Worm (Caenorhabditis elegans) whole organism, late embryonic: ENCODE results near the gene srj-25.

Experiments
- C08G9.2 ChIP-seq: sonication (generic microtip); optimal IDR thresholded peaks from 2 replicates; lab custom pipeline; 2016; ENCODE audit warnings: mild to moderate bottlenecking, missing genetic modification characterization, moderate library complexity, missing compliant biosample characterization
- F13H6.1 ChIP-seq: sonication (generic microtip); optimal IDR thresholded peaks from 2 replicates; lab custom pipeline; 2016; ENCODE audit warnings: missing genetic modification characterization, missing compliant biosample characterization
- K02D7.2 ChIP-seq: sonication (generic microtip); optimal IDR thresholded peaks from 2 replicates; lab custom pipeline; 2017; ENCODE audit warnings: mild to moderate bottlenecking, missing genetic modification characterization, missing compliant biosample characterization
- K09A11.1 ChIP-seq: sonication (generic microtip); optimal IDR thresholded peaks from 2 replicates; lab custom pipeline; 2017; ENCODE audit warnings: antibody characterized with exemption, mild to moderate bottlenecking, missing genetic modification characterization, missing compliant biosample characterization; ENCODE audit not compliant: insufficient read depth
- ahr-1 ChIP-seq: sonication (generic microtip); optimal IDR thresholded peaks from 2 replicates; lab custom pipeline; 2016; ENCODE audit warnings: missing genetic modification characterization, missing compliant biosample characterization
- ceh-14 ChIP-seq: sonication (generic microtip); optimal IDR thresholded peaks from 2 replicates; lab custom pipeline; 2016; ENCODE audit warnings: missing genotype, missing genetic modification characterization, missing compliant biosample characterization
- ceh-18 ChIP-seq: sonication (generic microtip); optimal IDR thresholded peaks from 2 replicates; lab custom pipeline; 2016; ENCODE audit warnings: missing genetic modification characterization, missing compliant biosample characterization
- ceh-30 ChIP-seq: fragments of 150-350 bp; optimal IDR thresholded peaks from 2 replicates; lab custom pipeline; 2014; ENCODE audit warnings: missing biosample characterization, missing genetic modification characterization
- ceh-34 ChIP-seq: sonication (generic microtip); optimal IDR thresholded peaks from 2 replicates; lab custom pipeline; 2016; ENCODE audit warnings: mild to moderate bottlenecking, missing genetic modification characterization, missing compliant biosample characterization
- ceh-48 ChIP-seq: sonication (generic microtip); optimal IDR thresholded peaks from 2 replicates; lab custom pipeline; 2016; ENCODE audit warnings: missing genetic modification characterization, inconsistent platforms, missing compliant biosample characterization
- ceh-6 ChIP-seq: fragments of 200-800 bp; sonication (Bioruptor generic); optimal IDR thresholded peaks from 2 replicates; lab custom pipeline; 2018; ENCODE audit warnings: mild to moderate bottlenecking, missing genetic modification characterization, missing compliant biosample characterization
- ceh-9 ChIP-seq: sonication (generic microtip); optimal IDR thresholded peaks from 2 replicates; lab custom pipeline; 2016; ENCODE audit warnings: mild to moderate bottlenecking, missing genetic modification characterization, inconsistent platforms, missing compliant biosample characterization
- dmd-4 ChIP-seq: sonication (generic microtip); optimal IDR thresholded peaks from 2 replicates; lab custom pipeline; 2016; ENCODE audit warnings: borderline replicate concordance, missing genetic modification characterization, missing compliant biosample characterization
- dve-1 ChIP-seq: sonication (generic microtip); optimal IDR thresholded peaks from 2 replicates; lab custom pipeline; 2017; ENCODE audit warnings: antibody characterized with exemption, mild to moderate bottlenecking, missing genetic modification characterization, missing compliant biosample characterization
- elt-2 ChIP-seq: sonication (generic microtip); optimal IDR thresholded peaks from 2 replicates; lab custom pipeline; 2016; ENCODE audit warnings: missing genetic modification reagents, missing genetic modification characterization, missing compliant biosample characterization
- elt-4 ChIP-seq: sonication (generic microtip); optimal IDR thresholded peaks from 2 replicates; lab custom pipeline; 2016; ENCODE audit warnings: missing genetic modification characterization, missing compliant biosample characterization
- eyg-1 ChIP-seq: sonication (generic microtip); optimal IDR thresholded peaks from 2 replicates; lab custom pipeline; 2016; ENCODE audit warnings: missing genotype, missing genetic modification characterization, missing compliant biosample characterization
- fax-1 ChIP-seq: sonication (generic microtip); optimal IDR thresholded peaks from 2 replicates; lab custom pipeline; 2016; ENCODE audit warnings: missing genotype, missing genetic modification characterization, missing compliant biosample characterization
- fkh-6 ChIP-seq: sonication (generic microtip); optimal IDR thresholded peaks from 2 replicates; lab custom pipeline; 2016; ENCODE audit warnings: missing genetic modification characterization, missing compliant biosample characterization
- gmeb-2 ChIP-seq: sonication (generic microtip); optimal IDR thresholded peaks from 2 replicates; lab custom pipeline; 2016; ENCODE audit warnings: missing genetic modification characterization, inconsistent platforms, missing compliant biosample characterization
- hlh-13 ChIP-seq: fragments of 200-800 bp; sonication (Bioruptor generic); optimal IDR thresholded peaks from 2 replicates; lab custom pipeline; 2018; ENCODE audit warnings: mild to moderate bottlenecking, missing genetic modification characterization, missing compliant biosample characterization
- hlh-15 ChIP-seq: sonication (generic microtip); optimal IDR thresholded peaks from 2 replicates; lab custom pipeline; 2016; ENCODE audit warnings: missing genetic modification characterization, missing compliant biosample characterization
- hlh-30 ChIP-seq: sonication (generic microtip); optimal IDR thresholded peaks from 2 replicates; lab custom pipeline; 2017; ENCODE audit warnings: antibody characterized with exemption, missing genetic modification characterization, missing compliant biosample characterization; ENCODE audit not compliant: insufficient read depth
- hlh-6 ChIP-seq: sonication (generic microtip); optimal IDR thresholded peaks from 2 replicates; lab custom pipeline; 2016; ENCODE audit warnings: missing genotype, missing genetic modification characterization, missing compliant biosample characterization
- hlh-8 ChIP-seq: sonication (generic microtip); optimal IDR thresholded peaks from 2 replicates; lab custom pipeline; 2016; ENCODE audit warnings: missing genotype, missing genetic modification characterization, missing compliant biosample characterization
- lim-6 ChIP-seq: sonication (generic microtip); optimal IDR thresholded peaks from 2 replicates; lab custom pipeline; 2016; ENCODE audit warnings: missing genetic modification characterization, missing compliant biosample characterization
- madf-2 ChIP-seq: sonication (generic microtip); optimal IDR thresholded peaks from 2 replicates; lab custom pipeline; 2017; ENCODE audit warnings: missing genetic modification characterization, missing compliant biosample characterization
- odd-2 ChIP-seq: sonication (generic microtip); optimal IDR thresholded peaks from 2 replicates; lab custom pipeline; 2017; ENCODE audit warnings: antibody characterized with exemption, mild to moderate bottlenecking, missing genetic modification characterization, missing compliant biosample characterization
- pha-4 ChIP-seq: fragments of 150-350 bp; optimal IDR thresholded peaks from 2 replicates; lab custom pipeline; 2018; ENCODE audit warnings: missing biosample characterization, missing genetic modification reagents, missing genetic modification characterization
- pqm-1 ChIP-seq: sonication (generic microtip); optimal IDR thresholded peaks from 2 replicates; lab custom pipeline; 2016; ENCODE audit warnings: missing genetic modification characterization, missing compliant biosample characterization
- ref-2 ChIP-seq: sonication (generic microtip); optimal IDR thresholded peaks from 2 replicates; lab custom pipeline; 2016; ENCODE audit warnings: missing genetic modification characterization, missing compliant biosample characterization
- rnt-1 ChIP-seq: sonication (generic microtip); optimal IDR thresholded peaks from 2 replicates; lab custom pipeline; 2016; ENCODE audit warnings: missing genetic modification characterization, missing compliant biosample characterization
- sox-4 ChIP-seq: sonication (generic microtip); optimal IDR thresholded peaks from 2 replicates; lab custom pipeline; 2017; ENCODE audit warnings: mild to moderate bottlenecking, missing genetic modification characterization, inconsistent platforms, missing compliant biosample characterization
- syd-9 ChIP-seq: sonication (generic microtip); optimal IDR thresholded peaks from 2 replicates; lab custom pipeline; 2016; ENCODE audit warnings: mild to moderate bottlenecking, missing genetic modification characterization, moderate library complexity, missing compliant biosample characterization
- tbx-2 ChIP-seq: sonication (generic microtip); optimal IDR thresholded peaks from 2 replicates; lab custom pipeline; 2016; ENCODE audit warnings: missing genetic modification characterization, missing compliant biosample characterization
- tbx-7 ChIP-seq: sonication (generic microtip); optimal IDR thresholded peaks from 2 replicates; lab custom pipeline; 2016; ENCODE audit warnings: missing genotype, missing genetic modification characterization, missing compliant biosample characterization
- ttx-3 ChIP-seq: sonication (generic microtip); optimal IDR thresholded peaks from 2 replicates; lab custom pipeline; 2016; ENCODE audit warnings: missing genetic modification reagents, missing genetic modification characterization, missing compliant biosample characterization
- unc-3 ChIP-seq, 2 experiments: fragments of 200-800 bp in 1 of 2; sonication (Bioruptor generic) in 1 of 2; sonication (generic microtip) in 1 of 2; conservative IDR thresholded peaks in 1 of 2; optimal IDR thresholded peaks in 1 of 2; 2 replicates each; pipeline versions ENCODE4 v1.3.6 to Lab custom; 2016 to 2022; ENCODE audit warnings: missing compliant biosample characterization in 2 of 2, missing genetic modification characterization in 2 of 2, missing genetic modification reagents in 1 of 2
- unc-42 ChIP-seq: sonication (generic microtip); optimal IDR thresholded peaks from 2 replicates; lab custom pipeline; 2016; ENCODE audit warnings: missing genotype, missing genetic modification characterization, missing compliant biosample characterization
- unc-55 ChIP-seq: sonication (generic microtip); optimal IDR thresholded peaks from 2 replicates; lab custom pipeline; 2017; ENCODE audit warnings: missing biosample characterization, missing genetic modification reagents, missing genetic modification characterization
- unc-86 ChIP-seq: sonication (generic microtip); optimal IDR thresholded peaks from 2 replicates; lab custom pipeline; 2016; ENCODE audit warnings: missing genetic modification characterization, missing compliant biosample characterization
- zip-5 ChIP-seq: sonication (generic microtip); optimal IDR thresholded peaks from 2 replicates; lab custom pipeline; 2016; ENCODE audit warnings: missing genetic modification characterization, missing compliant biosample characterization
- ztf-16 ChIP-seq: sonication (generic microtip); optimal IDR thresholded peaks from 2 replicates; lab custom pipeline; 2017; ENCODE audit warnings: missing genetic modification characterization, missing compliant biosample characterization

The srj-25 gene

ce11 chrV:777285-777684 lies 41.2 kb upstream of the srj-25 start, which contains the start of gene R09E12.9:
Gene R09E12.9 (plus strand): TSS chrV:777600.
- TF ChIP-seq elt-4 (tag; lab: Kevin White, UChicago) (no peak), unc-55 (GFP tag; lab: Kevin White, UChicago) (no peak), K09A11.1 (no peak), madf-2 (tag; lab: Kevin White, UChicago) (no peak), lim-6 (tag; lab: Kevin White, UChicago) (no peak), F13H6.1 (tag; lab: Kevin White, UChicago) (no peak), ztf-16 (tag; lab: Kevin White, UChicago) (no peak), rnt-1 (no peak), eyg-1 (tag; lab: Kevin White, UChicago) (no peak), fkh-6 (no peak)
- TF ChIP-seq, all 69 proteins: peak for 0

- TF ChIP-seq dmd-4 (tag; lab: Kevin White, UChicago) (no peak), syd-9 (tag; lab: Kevin White, UChicago) (no peak), lim-6 (tag; lab: Kevin White, UChicago) (no peak), K02D7.2 (tag; lab: Kevin White, UChicago) (no peak), pqm-1 (tag; lab: Kevin White, UChicago) (no peak), ceh-18 (tag; lab: Kevin White, UChicago) (no peak), elt-2 (no peak), F13H6.1 (tag; lab: Kevin White, UChicago) (no peak), dve-1 (tag; lab: Kevin White, UChicago) (no peak), odd-2 (tag; lab: Kevin White, UChicago) (no peak), ceh-6 (GFP tag; lab: Kevin White, UChicago) (no peak)
Observed at ce11 chrV:774875-775359, 38.8 kb upstream of the srj-25 start, which contains the start of gene srbc-58. Gene srbc-58 (plus strand): TSS chrV:774995.

ce11 chrV:774341-774740 lies 38.3 kb upstream of the srj-25 start:
- TF ChIP-seq ceh-34 (tag; lab: Kevin White, UChicago) (no peak), sox-4 (tag; lab: Kevin White, UChicago) (no peak), tbx-7 (no peak), ceh-48 (no peak), unc-42 (tag; lab: Kevin White, UChicago) (no peak), gmeb-2 (tag; lab: Kevin White, UChicago) (no peak), tbx-2 (tag; lab: Kevin White, UChicago) (no peak), hlh-8 (tag; lab: Kevin White, UChicago) (no peak), C08G9.2 (no peak), K02D7.2 (tag; lab: Kevin White, UChicago) (no peak), ztf-16 (tag; lab: Kevin White, UChicago) (no peak), ref-2 (tag; lab: Kevin White, UChicago) (no peak), hlh-30 (tag; lab: Kevin White, UChicago) (no peak), ttx-3 (tag; lab: Kevin White, UChicago) (no peak), ceh-30 (no peak), fax-1 (tag; lab: Kevin White, UChicago) (no peak), unc-86 (tag; lab: Kevin White, UChicago) (no peak), pha-4 (tag; lab: Kevin White, UChicago) (no peak)

ce11 chrV:773256-773655 lies 37.2 kb upstream of the srj-25 start, which contains the start of gene sti-1:
Gene sti-1 (plus strand): TSS chrV:773518.
- no peak for TF ChIP-seq hlh-30 (tag; lab: Kevin White, UChicago)
- TF ChIP-seq lim-6 (tag; lab: Kevin White, UChicago), result no peak
- TF ChIP-seq hlh-6 (tag; lab: Kevin White, UChicago), result no peak
- no peak for TF ChIP-seq ceh-14 (tag; lab: Kevin White, UChicago)
- TF ChIP-seq tbx-2 (tag; lab: Kevin White, UChicago), result no peak
- TF ChIP-seq unc-3 (GFP tag; conservative IDR thresholded peaks at IDR 0.05; lab: Robert Waterston, UW), result no peak
- no peak for TF ChIP-seq unc-3 (tag; optimal IDR thresholded peaks at IDR 0.05; lab: Kevin White, UChicago)
- TF ChIP-seq fax-1 (tag; lab: Kevin White, UChicago), result no peak
- TF ChIP-seq ceh-6 (GFP tag; lab: Kevin White, UChicago), result no peak
- TF ChIP-seq hlh-15, result no peak
- TF ChIP-seq gmeb-2 (tag; lab: Kevin White, UChicago), result no peak
- TF ChIP-seq dmd-4 (tag; lab: Kevin White, UChicago), result no peak
- TF ChIP-seq elt-2, result peak; percentile 44
- no peak for TF ChIP-seq K09A11.1
- no peak for TF ChIP-seq tbx-7
- TF ChIP-seq unc-86 (tag; lab: Kevin White, UChicago), result no peak
- no peak for TF ChIP-seq sox-4 (tag; lab: Kevin White, UChicago)
- TF ChIP-seq dve-1 (tag; lab: Kevin White, UChicago), result peak; percentile 36
- TF ChIP-seq zip-5 (tag; lab: Kevin White, UChicago), result no peak
- no peak for TF ChIP-seq eyg-1 (tag; lab: Kevin White, UChicago)
- no peak for TF ChIP-seq ceh-9
- no peak for TF ChIP-seq ahr-1 (tag; lab: Kevin White, UChicago)
- TF ChIP-seq K02D7.2 (tag; lab: Kevin White, UChicago), result no peak
- no peak for TF ChIP-seq hlh-13 (GFP tag; lab: Kevin White, UChicago)
- TF ChIP-seq ceh-30, result no peak
- TF ChIP-seq unc-42 (tag; lab: Kevin White, UChicago), result peak; percentile 64
- peak; percentile 32 for TF ChIP-seq ceh-18 (tag; lab: Kevin White, UChicago)
- peak; percentile 77 for TF ChIP-seq unc-55 (GFP tag; lab: Kevin White, UChicago)
